Worm (Caenorhabditis elegans) whole organism, midembryonic: ENCODE data around the gene C16B8.4.
A peak's percentile ranks its signal among the peaks of the same experiment; 100 is the strongest.

Source experiments
- T22C8.4 ChIP-seq: fragments of 200-800 bp; sonication (Bioruptor generic); IDR thresholded peaks from 2 replicates; pipeline ENCODE4 v1.3.6; 2022; ENCODE audit warnings: missing genetic modification characterization, missing compliant biosample characterization
- cog-1 ChIP-seq: sonication (generic microtip); optimal IDR thresholded peaks from 2 replicates; lab custom pipeline; 2016; ENCODE audit warnings: missing genetic modification characterization, missing compliant biosample characterization
- flt-1 ChIP-seq: fragments of 200-800 bp; sonication (Bioruptor generic); IDR thresholded peaks from 2 replicates; pipeline ENCODE4 v1.3.6; 2022; ENCODE audit warnings: missing genetic modification characterization, missing compliant biosample characterization
- klf-2 ChIP-seq: fragments of 200-800 bp; sonication (Bioruptor generic); conservative IDR thresholded peaks from 2 replicates; pipeline ENCODE4 v1.3.6; 2022; ENCODE audit warnings: missing genetic modification reagents, missing genetic modification characterization, missing compliant biosample characterization
- med-1 ChIP-seq: sonication (generic microtip); optimal IDR thresholded peaks from 2 replicates; lab custom pipeline; 2017; ENCODE audit warnings: missing genetic modification characterization, mild to moderate bottlenecking, missing compliant biosample characterization, antibody characterized with exemption, missing genetic modification reagents; ENCODE audit not compliant: insufficient read depth
- ref-1 ChIP-seq: fragments of 200-800 bp; sonication (Bioruptor generic); conservative IDR thresholded peaks from 2 replicates; pipeline ENCODE4 v1.3.6; 2022; ENCODE audit warnings: missing genetic modification reagents, missing genetic modification characterization, missing compliant biosample characterization
- tab-1 ChIP-seq: fragments of 200-800 bp; sonication (Bioruptor generic); IDR thresholded peaks from 2 replicates; pipeline ENCODE4 v1.3.6; 2022; ENCODE audit warnings: missing genetic modification characterization, missing compliant biosample characterization
- ztf-23 ChIP-seq: fragments of 200-800 bp; sonication (Bioruptor generic); IDR thresholded peaks from 2 replicates; pipeline ENCODE4 v1.3.6; 2022; ENCODE audit warnings: missing genetic modification reagents, missing genetic modification characterization, missing compliant biosample characterization
- ztf-29 ChIP-seq: fragments of 200-800 bp; sonication (Bioruptor generic); IDR thresholded peaks from 2 replicates; pipeline ENCODE4 v1.3.6; 2022; ENCODE audit warnings: missing genetic modification reagents, missing genetic modification characterization, missing compliant biosample characterization

C16B8.4 gene

ce11 chrX:4007724-4008123 lies 34.3 kb upstream of the C16B8.4 start:
- TF ChIP-seq cog-1 (tag; lab: Kevin White, UChicago) (no peak), tab-1 (GFP tag; lab: Robert Waterston, UW) (no peak), flt-1 (no peak), T22C8.4 (GFP tag; lab: Robert Waterston, UW) (no peak), ref-1 (GFP tag; lab: Robert Waterston, UW) (no peak), ztf-23 (GFP tag; lab: Robert Waterston, UW) (no peak), klf-2 (GFP tag; lab: Robert Waterston, UW) (no peak), med-1 (GFP tag; lab: Kevin White, UChicago) (no peak), ztf-29 (GFP tag; lab: Robert Waterston, UW) (no peak)

- TF ChIP-seq klf-2 (GFP tag; lab: Robert Waterston, UW), result no peak
Observed at ce11 chrX:4006966-4007365, 33.5 kb upstream of the C16B8.4 start.

ce11 chrX:4005014-4005413 lies 31.6 kb upstream of the C16B8.4 start, which contains the start of gene R02E12.4:
R02E12.4 (plus strand) TSS chrX:4005314.
- TF ChIP-seq ref-1 (GFP tag; lab: Robert Waterston, UW) (no peak), flt-1 (no peak), T22C8.4 (GFP tag; lab: Robert Waterston, UW) (no peak), med-1 (GFP tag; lab: Kevin White, UChicago) (no peak), ztf-29 (GFP tag; lab: Robert Waterston, UW) (no peak), tab-1 (GFP tag; lab: Robert Waterston, UW) (no peak), ztf-23 (GFP tag; lab: Robert Waterston, UW) (no peak), cog-1 (tag; lab: Kevin White, UChicago) (no peak), klf-2 (GFP tag; lab: Robert Waterston, UW) (no peak)

- TF ChIP-seq ztf-29 (GFP tag; lab: Robert Waterston, UW) (no peak), ztf-23 (GFP tag; lab: Robert Waterston, UW) (no peak)
Observed at ce11 chrX:4003220-4003619, 29.8 kb upstream of the C16B8.4 start, which contains the start of gene R02E12.12. R02E12.12 (plus strand) TSS chrX:4003520.

ce11 chrX:3997040-3997439 lies 23.6 kb upstream of the C16B8.4 start, which contains the start of gene R02E12.5:
R02E12.5 (plus strand) TSS chrX:3997340.
- TF ChIP-seq ztf-23 (GFP tag; lab: Robert Waterston, UW) (no peak), med-1 (GFP tag; lab: Kevin White, UChicago) (no peak), T22C8.4 (GFP tag; lab: Robert Waterston, UW) (no peak), ref-1 (GFP tag; lab: Robert Waterston, UW) (no peak), cog-1 (tag; lab: Kevin White, UChicago) (no peak), ztf-29 (GFP tag; lab: Robert Waterston, UW) (no peak), klf-2 (GFP tag; lab: Robert Waterston, UW) (no peak), tab-1 (GFP tag; lab: Robert Waterston, UW) (no peak), flt-1 (no peak)

- peak; percentile 75 for TF ChIP-seq T22C8.4 (GFP tag; lab: Robert Waterston, UW)
- peak; percentile 86 for TF ChIP-seq tab-1 (GFP tag; lab: Robert Waterston, UW)
- TF ChIP-seq klf-2 (GFP tag; lab: Robert Waterston, UW), result no peak
- TF ChIP-seq med-1 (GFP tag; lab: Kevin White, UChicago), result no peak
- peak; percentile 84 for TF ChIP-seq flt-1
- TF ChIP-seq ztf-23 (GFP tag; lab: Robert Waterston, UW), result peak; percentile 87
- TF ChIP-seq ztf-29 (GFP tag; lab: Robert Waterston, UW), result peak; percentile 76; the same call in 1 of the 2 replicates
- peak; percentile 70 for TF ChIP-seq ref-1 (GFP tag; lab: Robert Waterston, UW)
- TF ChIP-seq cog-1 (tag; lab: Kevin White, UChicago), result peak; percentile 46
Observed at ce11 chrX:3994418-3994817, 21.0 kb upstream of the C16B8.4 start.

ce11 chrX:3991652-3992051 lies 18.2 kb upstream of the C16B8.4 start:
- TF ChIP-seq T22C8.4 (GFP tag; lab: Robert Waterston, UW) (no peak), klf-2 (GFP tag; lab: Robert Waterston, UW) (no peak), cog-1 (tag; lab: Kevin White, UChicago) (no peak), flt-1 (no peak), med-1 (GFP tag; lab: Kevin White, UChicago) (no peak), ref-1 (GFP tag; lab: Robert Waterston, UW) (no peak), tab-1 (GFP tag; lab: Robert Waterston, UW) (no peak), ztf-29 (GFP tag; lab: Robert Waterston, UW) (no peak), ztf-23 (GFP tag; lab: Robert Waterston, UW) (no peak)

- TF ChIP-seq T22C8.4 (GFP tag; lab: Robert Waterston, UW) (no peak), klf-2 (GFP tag; lab: Robert Waterston, UW) (no peak), ref-1 (GFP tag; lab: Robert Waterston, UW) (no peak), tab-1 (GFP tag; lab: Robert Waterston, UW) (no peak)
Observed at ce11 chrX:3990941-3991340, 17.5 kb upstream of the C16B8.4 start.

- TF ChIP-seq ztf-23 (GFP tag; lab: Robert Waterston, UW) (no peak), ref-1 (GFP tag; lab: Robert Waterston, UW) (no peak), T22C8.4 (GFP tag; lab: Robert Waterston, UW) (no peak), tab-1 (GFP tag; lab: Robert Waterston, UW) (no peak), ztf-29 (GFP tag; lab: Robert Waterston, UW) (no peak), med-1 (GFP tag; lab: Kevin White, UChicago) (no peak), klf-2 (GFP tag; lab: Robert Waterston, UW) (no peak), flt-1 (no peak), cog-1 (tag; lab: Kevin White, UChicago) (no peak)
Observed at ce11 chrX:3990495-3990894, 17.1 kb upstream of the C16B8.4 start.

ce11 chrX:3988575-3988974 lies 15.1 kb upstream of the C16B8.4 start:
- TF ChIP-seq ztf-23 (GFP tag; lab: Robert Waterston, UW), result no peak
- no peak for TF ChIP-seq flt-1
- no peak for TF ChIP-seq klf-2 (GFP tag; lab: Robert Waterston, UW)
